Fruit fly (Drosophila melanogaster) whole organism, embryonic: Measurements from ENCODE around the gene CG31224.

Experiments
- Adf1 ChIP-seq: fragments of 200-800 bp; sonication (Bioruptor generic); IDR thresholded peaks from 2 replicates; pipeline ENCODE4 v1.3.6; 2022; ENCODE audit warnings: missing biosample characterization, missing genetic modification characterization
- Antp ChIP-seq: fragments of 200-800 bp; sonication (Bioruptor generic); optimal IDR thresholded peaks from 3 replicates; lab custom pipeline; 2016; ENCODE audit warnings: missing biosample characterization, missing genetic modification characterization
- BtbVII ChIP-seq: fragments of 200-800 bp; sonication (Bioruptor generic); optimal IDR thresholded peaks from 3 replicates; lab custom pipeline; 2017; ENCODE audit warnings: missing biosample characterization, mild to moderate bottlenecking, missing genetic modification characterization
- CG10979 ChIP-seq: fragments of 200-800 bp; sonication (Bioruptor generic); optimal IDR thresholded peaks from 2 replicates; lab custom pipeline; 2018; ENCODE audit warnings: missing biosample characterization, mild to moderate bottlenecking, missing genetic modification characterization, moderate library complexity
- CG11398 ChIP-seq: fragments of 200-800 bp; sonication (Bioruptor generic); optimal IDR thresholded peaks from 2 replicates; lab custom pipeline; 2016; ENCODE audit warnings: missing biosample characterization, missing genetic modification characterization
- CG12155 ChIP-seq: fragments of 200-800 bp; sonication (Bioruptor generic); optimal IDR thresholded peaks from 3 replicates; lab custom pipeline; 2016; ENCODE audit warnings: missing biosample characterization, missing genetic modification characterization
- CG1233 ChIP-seq: fragments of 200-800 bp; sonication (Bioruptor generic); optimal IDR thresholded peaks from 4 replicates; lab custom pipeline; 2018; ENCODE audit warnings: missing biosample characterization, mild to moderate bottlenecking, missing genetic modification characterization
- CG17568 ChIP-seq: fragments of 200-800 bp; sonication (Bioruptor generic); optimal IDR thresholded peaks from 2 replicates; lab custom pipeline; 2018; ENCODE audit warnings: missing biosample characterization, mild to moderate bottlenecking, missing genetic modification characterization, moderate library complexity
- CG17612 ChIP-seq: fragments of 200-800 bp; sonication (Bioruptor generic); IDR thresholded peaks from 2 replicates; pipeline ENCODE4 v1.3.6; 2022; ENCODE audit warnings: missing biosample characterization, missing genetic modification characterization
- CG2199 ChIP-seq: fragments of 200-800 bp; sonication (Bioruptor generic); IDR thresholded peaks from 3 replicates; pipeline ENCODE4 v1.3.6; 2022; ENCODE audit warnings: missing biosample characterization, missing genetic modification characterization
- CG31388 ChIP-seq: fragments of 200-800 bp; sonication (Bioruptor generic); optimal IDR thresholded peaks from 2 replicates; lab custom pipeline; 2016; ENCODE audit warnings: missing biosample characterization, missing genetic modification characterization
- CG3163 ChIP-seq: fragments of 200-800 bp; sonication (Bioruptor generic); optimal IDR thresholded peaks from 3 replicates; lab custom pipeline; 2016; ENCODE audit warnings: missing biosample characterization, missing genetic modification characterization
- CG4360 ChIP-seq: fragments of 200-800 bp; sonication (Bioruptor generic); IDR thresholded peaks from 2 replicates; pipeline ENCODE4 v1.3.6; 2022; ENCODE audit warnings: missing biosample characterization, missing genetic modification characterization
- CG6791 ChIP-seq: fragments of 200-800 bp; sonication (Bioruptor generic); IDR thresholded peaks from 3 replicates; pipeline ENCODE4 v1.3.6; 2022; ENCODE audit warnings: missing biosample characterization, missing genetic modification characterization; ENCODE audit not compliant: partially characterized antibody
- CG7786 ChIP-seq: fragments of 200-800 bp; sonication (Bioruptor generic); optimal IDR thresholded peaks from 2 replicates; lab custom pipeline; 2016; ENCODE audit warnings: missing biosample characterization, missing genetic modification characterization
- CG7839 ChIP-seq: fragments of 200-800 bp; sonication (Bioruptor generic); optimal IDR thresholded peaks from 3 replicates; lab custom pipeline; 2018; ENCODE audit warnings: missing biosample characterization, mild to moderate bottlenecking, missing genetic modification characterization, moderate library complexity
- CG7987 ChIP-seq: fragments of 200-800 bp; sonication (Bioruptor generic); optimal IDR thresholded peaks from 2 replicates; lab custom pipeline; 2018; ENCODE audit warnings: missing biosample characterization, mild to moderate bottlenecking, missing genetic modification characterization, moderate library complexity
- CG9215 ChIP-seq: fragments of 200-800 bp; sonication (Bioruptor generic); IDR thresholded peaks from 2 replicates; pipeline ENCODE4 v1.3.6; 2022; ENCODE audit warnings: missing biosample characterization, missing genetic modification characterization
- CG9609 ChIP-seq: fragments of 200-800 bp; sonication (Bioruptor generic); optimal IDR thresholded peaks from 3 replicates; lab custom pipeline; 2016; ENCODE audit warnings: missing biosample characterization, missing genetic modification characterization
- CTCF ChIP-seq: fragments of 200-800 bp; sonication (Bioruptor generic); optimal IDR thresholded peaks from 2 replicates; lab custom pipeline; 2017; ENCODE audit warnings: missing biosample characterization, mild to moderate bottlenecking, missing genetic modification characterization, moderate library complexity
- Chrac-16 ChIP-seq: fragments of 200-800 bp; sonication (Bioruptor generic); optimal IDR thresholded peaks from 3 replicates; lab custom pipeline; 2016; ENCODE audit warnings: missing biosample characterization, missing genetic modification characterization
- HLH3B ChIP-seq: fragments of 200-800 bp; sonication (Bioruptor generic); IDR thresholded peaks from 2 replicates; pipeline ENCODE4 v1.3.6; 2022; ENCODE audit warnings: missing biosample characterization, missing genetic modification characterization
- Lpt ChIP-seq: fragments of >200 bp; optimal IDR thresholded peaks from 2 replicates; lab custom pipeline; 2018; ENCODE audit warnings: missing biosample characterization, missing genetic modification characterization
- Meics ChIP-seq: fragments of 200-800 bp; sonication (Bioruptor generic); optimal IDR thresholded peaks from 2 replicates; lab custom pipeline; 2017; ENCODE audit warnings: missing biosample characterization, mild to moderate bottlenecking, missing genetic modification characterization
- Nf-YC ChIP-seq: fragments of 200-800 bp; optimal IDR thresholded peaks from 3 replicates; lab custom pipeline; 2019; ENCODE audit warnings: missing biosample characterization, mild to moderate bottlenecking, missing genetic modification characterization, moderate library complexity
- Scr ChIP-seq: fragments of 200-800 bp; sonication (Bioruptor generic); IDR thresholded peaks from 2 replicates; pipeline ENCODE4 v1.3.6; 2022; ENCODE audit warnings: missing biosample characterization, missing genetic modification characterization; ENCODE audit not compliant: partially characterized antibody
- Stat92E ChIP-seq, 3 experiments: fragments of >200 bp in 2 of 3; fragments of 200-800 bp in 1 of 3; sonication (Bioruptor generic) in 1 of 3; optimal IDR thresholded peaks; 2 replicates each; lab custom pipeline; 2017 to 2019; ENCODE audit warnings: missing biosample characterization in 3 of 3, missing genetic modification characterization in 3 of 3, mild to moderate bottlenecking in 1 of 3, moderate library complexity in 1 of 3
- Taf1 ChIP-seq: fragments of 200-800 bp; sonication (Bioruptor generic); IDR thresholded peaks from 2 replicates; pipeline ENCODE4 v1.3.6; 2022; ENCODE audit warnings: missing biosample characterization, missing genetic modification characterization
- ara ChIP-seq: fragments of 200-800 bp; sonication (Bioruptor generic); IDR thresholded peaks from 2 replicates; pipeline ENCODE4 v1.3.6; 2022; ENCODE audit warnings: missing biosample characterization, missing genetic modification characterization
- br ChIP-seq: fragments of >200 bp; optimal IDR thresholded peaks from 2 replicates; lab custom pipeline; 2017
- cato ChIP-seq: fragments of 200-800 bp; sonication (Bioruptor generic); optimal IDR thresholded peaks from 2 replicates; lab custom pipeline; 2016; ENCODE audit warnings: missing biosample characterization, missing genetic modification characterization, borderline replicate concordance
- cwo ChIP-seq: fragments of 200-800 bp; sonication (Bioruptor generic); optimal IDR thresholded peaks from 3 replicates; lab custom pipeline; 2017; ENCODE audit warnings: missing biosample characterization, missing genetic modification characterization, mild to moderate bottlenecking, moderate library complexity, missing genetic modification reagents
- dati ChIP-seq: fragments of 200-800 bp; sonication (Bioruptor generic); IDR thresholded peaks from 2 replicates; pipeline ENCODE4 v1.3.6; 2022; ENCODE audit warnings: missing biosample characterization, missing genetic modification characterization
- ems ChIP-seq: fragments of 200-800 bp; sonication (Bioruptor generic); optimal IDR thresholded peaks from 3 replicates; lab custom pipeline; 2016; ENCODE audit warnings: missing biosample characterization, missing genetic modification characterization
- ewg ChIP-seq: fragments of 200-800 bp; sonication (Bioruptor generic); optimal IDR thresholded peaks from 3 replicates; lab custom pipeline; 2017; ENCODE audit warnings: mild to moderate bottlenecking, missing biosample characterization, missing genetic modification reagents, missing genetic modification characterization
- fd64A ChIP-seq: fragments of 200-800 bp; sonication (Bioruptor generic); optimal IDR thresholded peaks from 3 replicates; lab custom pipeline; 2018; ENCODE audit warnings: missing biosample characterization, mild to moderate bottlenecking, missing genetic modification characterization
- fu2 ChIP-seq: fragments of 200-800 bp; sonication (Bioruptor generic); optimal IDR thresholded peaks from 2 replicates; lab custom pipeline; 2016; ENCODE audit warnings: missing biosample characterization, missing genetic modification characterization
- gce ChIP-seq: fragments of 200-800 bp; sonication (Bioruptor generic); IDR thresholded peaks from 3 replicates; pipeline ENCODE4 v1.3.6; 2022; ENCODE audit warnings: missing biosample characterization, missing genetic modification characterization
- grn ChIP-seq: fragments of 200-800 bp; sonication (Bioruptor generic); optimal IDR thresholded peaks from 3 replicates; lab custom pipeline; 2017; ENCODE audit warnings: missing biosample characterization, missing genetic modification characterization
- hb ChIP-seq: fragments of 200-800 bp; sonication (Bioruptor generic); IDR thresholded peaks from 3 replicates; pipeline ENCODE4 v1.3.6; 2022; ENCODE audit warnings: missing biosample characterization, missing genetic modification characterization; ENCODE audit not compliant: partially characterized antibody
- lmd ChIP-seq: fragments of 200-800 bp; sonication (Bioruptor generic); IDR thresholded peaks from 2 replicates; pipeline ENCODE4 v1.3.6; 2022; ENCODE audit warnings: missing biosample characterization, missing genetic modification characterization
- nau ChIP-seq: fragments of 200-800 bp; sonication (Bioruptor generic); optimal IDR thresholded peaks from 3 replicates; lab custom pipeline; 2017; ENCODE audit warnings: missing biosample characterization, mild to moderate bottlenecking, missing genetic modification characterization, missing genetic modification reagents
- phol ChIP-seq: fragments of 200-800 bp; sonication (Bioruptor generic); optimal IDR thresholded peaks from 3 replicates; lab custom pipeline; 2018; ENCODE audit warnings: missing biosample characterization, mild to moderate bottlenecking, missing genetic modification characterization, moderate library complexity
- repo ChIP-seq: fragments of 200-800 bp; sonication (Bioruptor generic); optimal IDR thresholded peaks from 2 replicates; lab custom pipeline; 2016; ENCODE audit warnings: missing biosample characterization, missing genetic modification characterization
- slbo ChIP-seq: fragments of 200-800 bp; sonication (Bioruptor generic); IDR thresholded peaks from 2 replicates; pipeline ENCODE4 v1.3.6; 2022; ENCODE audit warnings: missing biosample characterization, missing genetic modification characterization
- ssp ChIP-seq: fragments of 200-800 bp; sonication (Bioruptor generic); IDR thresholded peaks from 2 replicates; pipeline ENCODE4 v1.3.6; 2022; ENCODE audit warnings: missing biosample characterization, missing genetic modification characterization
- tap ChIP-seq: fragments of 200-800 bp; optimal IDR thresholded peaks from 3 replicates; lab custom pipeline; 2019; ENCODE audit warnings: missing biosample characterization, mild to moderate bottlenecking, missing genetic modification characterization, moderate library complexity
- tgo ChIP-seq: fragments of 200-800 bp; sonication (Bioruptor generic); IDR thresholded peaks from 3 replicates; pipeline ENCODE4 v1.3.6; 2022; ENCODE audit warnings: missing biosample characterization, missing genetic modification characterization
- tio ChIP-seq: fragments of 200-800 bp; sonication (Bioruptor generic); optimal IDR thresholded peaks from 2 replicates; lab custom pipeline; 2017; ENCODE audit warnings: missing biosample characterization, missing genetic modification characterization, inconsistent platforms
- wek ChIP-seq: fragments of 200-800 bp; sonication (Bioruptor generic); optimal IDR thresholded peaks from 3 replicates; lab custom pipeline; 2018; ENCODE audit warnings: missing biosample characterization, mild to moderate bottlenecking, missing genetic modification characterization, moderate library complexity
- zf30C ChIP-seq: fragments of 200-800 bp; sonication (Bioruptor generic); optimal IDR thresholded peaks from 3 replicates; lab custom pipeline; 2018; ENCODE audit warnings: missing biosample characterization, mild to moderate bottlenecking, missing genetic modification characterization

The CG31224 gene

dm6 chr3R:18658945-18659642 lies at the start of gene CG31224, which contains the start of gene CstF64:
TSS of gene CG31224 (minus strand) at chr3R:18659309.
TSS of gene CstF64 (plus strand) at chr3R:18659618.
- peak; percentile 86 for TF ChIP-seq Chrac-16
- TF ChIP-seq grn (GFP tag; lab: Kevin White, UChicago): no peak
- TF ChIP-seq hb (GFP tag; lab: Robert Waterston, UW): no peak
- TF ChIP-seq Taf1 (GFP tag; lab: Robert Waterston, UW): peak; percentile 54; the same call in 1 of the 2 replicates
- peak; percentile 70 for TF ChIP-seq CG1233 (GFP tag; lab: Kevin White, UChicago)
- TF ChIP-seq Adf1 (GFP tag; lab: Robert Waterston, UW): no peak
- TF ChIP-seq Meics (GFP tag; lab: Kevin White, UChicago): peak; percentile 78
- no peak for TF ChIP-seq CG2199 (GFP tag; lab: Robert Waterston, UW)
- TF ChIP-seq CTCF (GFP tag; lab: Kevin White, UChicago): no peak
- peak; percentile 85 for TF ChIP-seq phol
- TF ChIP-seq CG12155 (GFP tag; lab: Kevin White, UChicago): peak; percentile 82
- TF ChIP-seq br (lab: Kevin White, UChicago): no peak
- TF ChIP-seq dati (GFP tag; lab: Robert Waterston, UW): peak; percentile 52; the same call in 1 of the 2 replicates
- TF ChIP-seq tap (tag; lab: Kevin White, UChicago): no peak
- TF ChIP-seq gce: 0 out of 3 replicates have a peak, but pooled peaks have one; percentile 49
- no peak for TF ChIP-seq Lpt
- TF ChIP-seq tgo (GFP tag; lab: Robert Waterston, UW): peak; percentile 84
- TF ChIP-seq CG7786: peak; percentile 88
- no peak for TF ChIP-seq CG17568
- TF ChIP-seq BtbVII (GFP tag; lab: Kevin White, UChicago): no peak
- TF ChIP-seq CG11398 (GFP tag; lab: Kevin White, UChicago): peak; percentile 57
- peak; percentile 83 for TF ChIP-seq CG9609 (GFP tag; lab: Kevin White, UChicago)
- TF ChIP-seq CG10979 (tag; lab: Kevin White, UChicago): peak; percentile 76
- no peak for TF ChIP-seq Nf-YC (tag; lab: Kevin White, UChicago)
- TF ChIP-seq cato (GFP tag; lab: Kevin White, UChicago): peak; percentile 78
- TF ChIP-seq tio: no peak
- TF ChIP-seq fu2 (GFP tag; lab: Kevin White, UChicago): peak; percentile 82
- TF ChIP-seq ara (GFP tag; lab: Robert Waterston, UW): peak; percentile 79
- peak in 1 of 3 experiments; percentile 73 for TF ChIP-seq Stat92E (GFP tag; optimal IDR thresholded peaks at IDR 0.05; lab: Kevin White, UChicago)
- peak; percentile 82 for TF ChIP-seq repo (GFP tag; lab: Kevin White, UChicago)
- no peak for TF ChIP-seq wek
- no peak for TF ChIP-seq CG6791 (GFP tag; lab: Robert Waterston, UW)
- peak; percentile 55 for TF ChIP-seq cwo
- TF ChIP-seq CG7839 (tag; lab: Kevin White, UChicago): no peak
- TF ChIP-seq ssp (GFP tag; lab: Robert Waterston, UW): peak; percentile 77
- TF ChIP-seq ewg (GFP tag; lab: Kevin White, UChicago): peak; percentile 70
- peak; percentile 88 for TF ChIP-seq Antp (GFP tag; lab: Kevin White, UChicago)
- peak; percentile 69 for TF ChIP-seq CG3163 (GFP tag; lab: Kevin White, UChicago)
- TF ChIP-seq CG7987 (GFP tag; lab: Kevin White, UChicago): peak; percentile 55
- TF ChIP-seq lmd (GFP tag; lab: Robert Waterston, UW): peak; percentile 80
- no peak for TF ChIP-seq nau (GFP tag; lab: Kevin White, UChicago)
- peak; percentile 52 for TF ChIP-seq CG31388 (GFP tag; lab: Kevin White, UChicago)
- TF ChIP-seq HLH3B (GFP tag; lab: Robert Waterston, UW): peak; percentile 75
- TF ChIP-seq zf30C (GFP tag; lab: Kevin White, UChicago): no peak
- peak; percentile 90 for TF ChIP-seq ems (GFP tag; lab: Kevin White, UChicago)
- no peak for TF ChIP-seq CG4360
- peak; percentile 37; the same call in 1 of the 2 replicates for TF ChIP-seq Scr
- peak; percentile 79 for TF ChIP-seq CG9215 (GFP tag; lab: Robert Waterston, UW)
- peak; percentile 94 for TF ChIP-seq slbo (GFP tag; lab: Robert Waterston, UW)
- no peak for TF ChIP-seq CG17612
- TF ChIP-seq fd64A: peak; percentile 60
